Fruit fly (Drosophila melanogaster): ENCODE results near the gene OtopLb.

DNA sequence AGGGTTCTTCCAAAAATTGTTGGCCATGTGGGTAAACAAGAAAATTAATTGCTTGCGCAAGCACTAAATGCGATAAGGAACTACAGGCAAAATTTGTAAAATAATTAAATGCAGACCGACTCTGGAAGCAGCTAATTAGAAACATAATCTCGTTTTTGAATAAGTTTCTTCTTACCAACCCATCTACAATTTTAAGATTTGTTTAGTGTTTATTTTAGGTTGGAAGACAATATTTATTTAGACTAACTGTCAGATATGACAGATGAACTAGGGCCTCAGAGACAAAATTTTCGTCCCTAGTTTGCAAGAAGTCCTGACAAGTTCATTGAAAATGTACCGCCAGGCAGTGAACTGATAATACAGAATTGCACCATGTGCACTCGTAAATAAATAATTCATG, 11.2 kb downstream of the OtopLb start, which contains the start of gene CG3347:
- TF ChIP-seq fd85E (GFP tag; optimal IDR thresholded peaks at IDR 0.05) = no peak
- no peak for TF ChIP-seq dsx (GFP tag; optimal IDR thresholded peaks at IDR 0.05; ENCODE audit: poor library complexity, severe bottlenecking)
- no peak for TF ChIP-seq CG6854 (GFP tag; optimal IDR thresholded peaks at IDR 0.05)
- TF ChIP-seq CG6163 (GFP tag; IDR thresholded peaks at IDR 0.05) = no peak
- TF ChIP-seq Ets96B (tag; optimal IDR thresholded peaks at IDR 0.05) = no peak
- no peak for TF ChIP-seq svp (GFP tag)
- no peak for TF ChIP-seq spab (GFP tag; optimal IDR thresholded peaks at IDR 0.05)
